Worm (Caenorhabditis elegans): ENCODE data around the gene ZK697.14.

Gene ZK697.14

DNA sequence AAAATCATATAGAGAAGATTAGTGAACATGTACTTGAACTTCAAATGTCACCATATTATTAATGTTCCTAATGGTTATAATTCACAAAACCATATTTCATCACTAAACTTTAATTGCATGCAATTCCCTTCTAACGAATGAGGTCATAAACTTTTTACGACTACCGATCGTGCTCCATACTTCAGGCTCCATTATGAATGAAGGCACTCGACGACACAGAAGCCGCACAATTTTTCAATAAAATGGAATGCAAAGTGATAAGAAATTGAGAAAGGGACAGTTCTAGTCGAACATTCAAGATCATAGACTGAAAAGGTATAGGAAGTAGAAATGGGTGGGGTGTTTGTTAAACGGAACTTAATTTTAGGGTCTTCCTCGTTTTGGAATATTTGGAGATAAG is 610 bp upstream of the ZK697.14 start:
- TF ChIP-seq tbx-37 (GFP tag; conservative IDR thresholded peaks at IDR 0.05) = no peak
- no peak for TF ChIP-seq F13C5.2 (tag; optimal IDR thresholded peaks at IDR 0.05)
- no peak for TF ChIP-seq pes-1 (GFP tag; IDR thresholded peaks at IDR 0.05)
- no peak for TF ChIP-seq sea-1 (GFP tag; conservative IDR thresholded peaks at IDR 0.05)
- no peak for TF ChIP-seq scrt-1 (GFP tag; IDR thresholded peaks at IDR 0.05)
- no peak for TF ChIP-seq ets-7 (tag; optimal IDR thresholded peaks at IDR 0.05)
- no peak for TF ChIP-seq B0310.2 (tag; optimal IDR thresholded peaks at IDR 0.05)
- no peak for TF ChIP-seq hmg-4 (GFP tag; optimal IDR thresholded peaks at IDR 0.05)
- TF ChIP-seq ceh-36 (tag; optimal IDR thresholded peaks at IDR 0.05) = no peak
- no peak for TF ChIP-seq tbx-11 (GFP tag; IDR thresholded peaks at IDR 0.05)
- no peak for TF ChIP-seq hmbx-1 (tag; optimal IDR thresholded peaks at IDR 0.05)
- no peak for TF ChIP-seq tra-4 (tag; optimal IDR thresholded peaks at IDR 0.05)
- TF ChIP-seq hnd-1 (tag; optimal IDR thresholded peaks at IDR 0.05) = no peak
- TF ChIP-seq aly-1 (tag; optimal IDR thresholded peaks at IDR 0.05) = no peak
- TF ChIP-seq ceh-13 (GFP tag; optimal IDR thresholded peaks at IDR 0.05) = no peak
- TF ChIP-seq ama-1 (optimal IDR thresholded peaks at IDR 0.05) = no peak
- no peak for TF ChIP-seq flt-1 (GFP tag; IDR thresholded peaks at IDR 0.05)

DNA sequence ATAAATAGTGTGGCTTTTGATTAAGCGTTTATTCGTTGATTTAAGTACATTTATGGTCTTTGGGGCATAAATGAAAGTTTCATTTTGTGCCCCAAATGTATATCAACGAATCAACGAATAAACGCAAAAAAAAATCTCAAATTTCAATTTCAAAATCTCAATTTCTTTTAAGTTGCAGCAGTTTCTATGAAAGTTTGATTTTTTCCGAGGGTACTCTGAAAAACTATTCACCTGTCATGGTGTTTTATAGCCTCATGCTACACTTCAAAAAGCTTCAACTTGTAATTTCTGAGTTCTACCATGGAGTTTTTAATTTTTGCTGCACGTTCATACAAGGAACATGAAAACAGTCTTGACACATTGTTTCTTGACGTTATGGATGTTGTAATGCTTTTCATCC is 3.0 kb downstream of the ZK697.14 start, which contains the start of gene ZK697.1:
ZK697.1 (plus strand) TSS at position 301 of the 400 bp plus-strand sequence.
- TF ChIP-seq tra-4 (tag; optimal IDR thresholded peaks at IDR 0.05) (no peak), hmbx-1 (tag; optimal IDR thresholded peaks at IDR 0.05) (no peak), aly-1 (tag; optimal IDR thresholded peaks at IDR 0.05) (no peak), ets-7 (tag; optimal IDR thresholded peaks at IDR 0.05) (no peak), ceh-13 (GFP tag; optimal IDR thresholded peaks at IDR 0.05) (no peak), hnd-1 (tag; optimal IDR thresholded peaks at IDR 0.05) (no peak), tbx-37 (GFP tag; conservative IDR thresholded peaks at IDR 0.05) (no peak), ama-1 (optimal IDR thresholded peaks at IDR 0.05) (no peak), pes-1 (GFP tag; IDR thresholded peaks at IDR 0.05) (no peak), B0310.2 (tag; optimal IDR thresholded peaks at IDR 0.05) (no peak), sea-1 (GFP tag; conservative IDR thresholded peaks at IDR 0.05) (no peak), flt-1 (GFP tag; IDR thresholded peaks at IDR 0.05) (no peak), tbx-11 (GFP tag; IDR thresholded peaks at IDR 0.05) (no peak), ceh-36 (tag; optimal IDR thresholded peaks at IDR 0.05) (no peak), F13C5.2 (tag; optimal IDR thresholded peaks at IDR 0.05) (no peak), hmg-4 (GFP tag; optimal IDR thresholded peaks at IDR 0.05) (no peak), scrt-1 (GFP tag; IDR thresholded peaks at IDR 0.05) (no peak)

DNA sequence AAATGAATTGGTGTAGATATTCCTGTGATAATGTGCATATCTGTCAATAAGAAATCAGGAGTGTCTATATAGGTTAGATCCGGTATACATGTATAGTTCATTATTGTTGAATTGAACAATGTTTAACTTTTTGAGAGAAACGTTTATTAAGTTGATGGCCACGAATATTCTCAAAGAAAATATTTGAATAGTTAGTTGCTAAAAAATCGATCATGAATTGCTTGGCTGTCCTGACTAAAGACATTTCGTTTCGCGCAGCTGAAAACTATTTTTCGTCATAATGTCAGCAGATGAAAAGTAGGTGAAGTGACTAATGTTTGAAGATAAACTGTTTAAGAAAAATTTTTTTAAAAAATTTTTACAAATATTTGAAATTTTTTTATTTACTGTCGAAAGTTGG is 4.0 kb downstream of the ZK697.14 start, which contains the start of gene srh-199:
srh-199 (minus strand) TSS at position 101 of the 400 bp plus-strand sequence.
- TF ChIP-seq tbx-37 (GFP tag; conservative IDR thresholded peaks at IDR 0.05) = no peak
- TF ChIP-seq hmbx-1 (tag; optimal IDR thresholded peaks at IDR 0.05) = no peak
- TF ChIP-seq flt-1 (GFP tag; IDR thresholded peaks at IDR 0.05) = no peak
- no peak for TF ChIP-seq B0310.2 (tag; optimal IDR thresholded peaks at IDR 0.05)
- no peak for TF ChIP-seq ama-1 (optimal IDR thresholded peaks at IDR 0.05)
- TF ChIP-seq F13C5.2 (tag; optimal IDR thresholded peaks at IDR 0.05) = no peak
- no peak for TF ChIP-seq tbx-11 (GFP tag; IDR thresholded peaks at IDR 0.05)
- no peak for TF ChIP-seq hmg-4 (GFP tag; optimal IDR thresholded peaks at IDR 0.05)
- TF ChIP-seq ceh-13 (GFP tag; optimal IDR thresholded peaks at IDR 0.05) = no peak
- no peak for TF ChIP-seq scrt-1 (GFP tag; IDR thresholded peaks at IDR 0.05)
- TF ChIP-seq hnd-1 (tag; optimal IDR thresholded peaks at IDR 0.05) = no peak
- TF ChIP-seq pes-1 (GFP tag; IDR thresholded peaks at IDR 0.05) = no peak
- no peak for TF ChIP-seq ceh-36 (tag; optimal IDR thresholded peaks at IDR 0.05)
- TF ChIP-seq sea-1 (GFP tag; conservative IDR thresholded peaks at IDR 0.05) = no peak
- no peak for TF ChIP-seq tra-4 (tag; optimal IDR thresholded peaks at IDR 0.05)
- TF ChIP-seq aly-1 (tag; optimal IDR thresholded peaks at IDR 0.05) = no peak
- no peak for TF ChIP-seq ets-7 (tag; optimal IDR thresholded peaks at IDR 0.05)

DNA sequence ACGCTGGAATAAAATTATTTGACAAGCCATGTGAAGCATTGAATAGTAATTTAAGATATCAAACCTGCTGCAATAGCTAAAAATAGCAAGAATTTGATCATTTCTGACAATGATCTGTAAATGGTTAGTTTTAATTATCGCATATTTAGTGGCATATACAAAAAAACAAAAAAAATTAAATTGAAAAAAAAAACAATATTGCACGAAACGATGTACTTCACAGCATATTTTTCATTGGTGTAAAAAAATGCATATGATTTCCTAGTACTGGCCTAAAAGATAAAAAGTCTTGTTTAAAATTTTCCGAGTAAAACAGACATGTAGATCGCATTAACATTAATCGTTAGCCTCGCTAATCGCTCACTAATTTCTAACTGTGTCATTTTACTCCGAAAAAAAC is 6.4 kb downstream of the ZK697.14 start, which contains the start of gene ZK697.8:
ZK697.8 (minus strand) TSS at position 101 of the 400 bp plus-strand sequence.
- no peak for TF ChIP-seq ama-1 (optimal IDR thresholded peaks at IDR 0.05)
- TF ChIP-seq B0310.2 (tag; optimal IDR thresholded peaks at IDR 0.05) = no peak
- no peak for TF ChIP-seq tra-4 (tag; optimal IDR thresholded peaks at IDR 0.05)
- no peak for TF ChIP-seq ceh-36 (tag; optimal IDR thresholded peaks at IDR 0.05)
- no peak for TF ChIP-seq flt-1 (GFP tag; IDR thresholded peaks at IDR 0.05)
- no peak for TF ChIP-seq ceh-13 (GFP tag; optimal IDR thresholded peaks at IDR 0.05)
- TF ChIP-seq hnd-1 (tag; optimal IDR thresholded peaks at IDR 0.05) = no peak
- no peak for TF ChIP-seq aly-1 (tag; optimal IDR thresholded peaks at IDR 0.05)
- no peak for TF ChIP-seq tbx-37 (GFP tag; conservative IDR thresholded peaks at IDR 0.05)
- TF ChIP-seq tbx-11 (GFP tag; IDR thresholded peaks at IDR 0.05) = no peak
- TF ChIP-seq pes-1 (GFP tag; IDR thresholded peaks at IDR 0.05) = no peak
- no peak for TF ChIP-seq F13C5.2 (tag; optimal IDR thresholded peaks at IDR 0.05)
- no peak for TF ChIP-seq sea-1 (GFP tag; conservative IDR thresholded peaks at IDR 0.05)
- no peak for TF ChIP-seq hmg-4 (GFP tag; optimal IDR thresholded peaks at IDR 0.05)
- no peak for TF ChIP-seq scrt-1 (GFP tag; IDR thresholded peaks at IDR 0.05)
- no peak for TF ChIP-seq hmbx-1 (tag; optimal IDR thresholded peaks at IDR 0.05)
- TF ChIP-seq ets-7 (tag; optimal IDR thresholded peaks at IDR 0.05) = no peak

DNA sequence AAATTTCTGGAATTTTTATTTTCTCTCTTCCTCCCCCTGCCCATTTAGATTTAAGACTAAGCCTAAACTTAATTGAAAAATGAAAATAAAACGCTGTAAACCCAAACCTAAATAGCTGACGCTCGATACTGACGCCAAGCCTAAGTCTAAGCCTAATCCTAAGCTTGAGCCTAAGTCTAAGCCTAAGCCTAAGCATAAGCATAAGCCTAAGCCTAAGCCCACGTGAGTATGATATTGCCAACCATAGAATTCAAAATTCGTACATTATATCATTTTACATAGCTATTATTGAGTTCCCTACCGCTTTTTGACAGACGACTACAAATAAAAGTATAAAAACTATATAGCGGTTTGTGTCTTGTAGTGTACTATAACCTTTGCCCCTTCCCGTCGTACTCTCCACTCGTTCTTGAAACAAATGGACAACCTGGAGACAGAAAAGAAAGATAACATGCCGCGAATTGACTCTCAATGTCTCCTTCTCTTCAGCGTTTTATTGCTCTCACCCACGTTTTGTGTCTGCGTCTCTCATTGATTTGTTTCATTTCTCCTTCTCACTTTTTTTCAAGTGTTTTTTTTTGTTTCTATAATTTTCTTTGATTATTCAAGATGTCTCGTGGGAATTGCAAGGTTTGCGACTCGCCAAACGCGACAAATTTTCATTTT is 12.2 kb downstream of the ZK697.14 start, which contains the start of gene nhr-256:
nhr-256 (plus strand) TSS at position 567 of the 666 bp plus-strand sequence.
- TF ChIP-seq flt-1 (GFP tag; IDR thresholded peaks at IDR 0.05) = no peak
- peak; percentile 38 for TF ChIP-seq ceh-36 (tag; optimal IDR thresholded peaks at IDR 0.05)

DNA sequence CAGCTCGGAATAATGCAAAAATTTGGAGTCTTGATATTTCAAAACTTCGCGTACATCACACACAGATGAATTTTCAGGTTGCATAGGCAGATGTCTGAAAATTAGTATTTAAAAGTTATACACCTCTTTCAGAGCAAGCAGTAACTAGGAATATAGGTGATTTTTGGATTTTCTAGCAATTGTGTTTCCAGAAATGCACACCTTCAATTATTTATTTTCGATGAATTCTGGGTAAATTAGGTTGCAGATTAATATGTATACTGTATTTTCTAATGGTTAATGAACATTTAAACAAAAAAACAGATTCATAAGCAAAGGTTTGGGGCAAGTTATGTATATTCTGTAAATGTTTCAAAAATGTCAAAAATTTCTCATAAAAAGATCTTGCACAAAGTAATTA is 14.4 kb downstream of the ZK697.14 start, which contains the start of gene srab-25:
srab-25 (minus strand) TSS at position 101 of the 400 bp plus-strand sequence.
- TF ChIP-seq tbx-11 (GFP tag; IDR thresholded peaks at IDR 0.05) (no peak), ceh-13 (GFP tag; optimal IDR thresholded peaks at IDR 0.05) (no peak), ceh-36 (tag; optimal IDR thresholded peaks at IDR 0.05) (no peak), hnd-1 (tag; optimal IDR thresholded peaks at IDR 0.05) (no peak), ets-7 (tag; optimal IDR thresholded peaks at IDR 0.05) (no peak), hmg-4 (GFP tag; optimal IDR thresholded peaks at IDR 0.05) (no peak)

DNA sequence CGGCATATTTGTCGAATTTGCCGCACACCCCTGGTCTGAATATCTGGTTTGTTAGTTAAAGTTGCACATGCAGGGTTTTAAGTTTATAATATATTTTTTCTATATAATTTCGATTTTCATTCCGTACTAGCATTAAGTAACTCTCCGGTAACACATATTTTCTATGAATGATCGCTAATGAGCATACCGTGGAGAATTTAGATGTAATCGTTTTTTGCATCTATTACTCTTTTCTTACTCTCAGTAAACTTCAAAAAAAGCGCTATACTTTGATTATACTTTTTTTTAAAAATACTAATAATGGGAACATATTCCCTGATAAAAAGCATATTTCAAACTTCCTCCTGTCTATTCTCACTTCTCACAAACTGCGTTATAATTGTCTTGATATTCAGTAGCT is 20.9 kb downstream of the ZK697.14 start, which contains the start of gene str-160:
str-160 (plus strand) TSS at position 301 of the 400 bp plus-strand sequence.
- no peak for TF ChIP-seq ceh-13 (GFP tag; optimal IDR thresholded peaks at IDR 0.05)
- no peak for TF ChIP-seq aly-1 (tag; optimal IDR thresholded peaks at IDR 0.05)
- no peak for TF ChIP-seq scrt-1 (GFP tag; IDR thresholded peaks at IDR 0.05)
- no peak for TF ChIP-seq B0310.2 (tag; optimal IDR thresholded peaks at IDR 0.05)
- TF ChIP-seq tra-4 (tag; optimal IDR thresholded peaks at IDR 0.05) = no peak
- no peak for TF ChIP-seq ets-7 (tag; optimal IDR thresholded peaks at IDR 0.05)
- no peak for TF ChIP-seq ama-1 (optimal IDR thresholded peaks at IDR 0.05)
- TF ChIP-seq F13C5.2 (tag; optimal IDR thresholded peaks at IDR 0.05) = no peak
- no peak for TF ChIP-seq tbx-11 (GFP tag; IDR thresholded peaks at IDR 0.05)
- no peak for TF ChIP-seq tbx-37 (GFP tag; conservative IDR thresholded peaks at IDR 0.05)
- no peak for TF ChIP-seq hnd-1 (tag; optimal IDR thresholded peaks at IDR 0.05)
- TF ChIP-seq sea-1 (GFP tag; conservative IDR thresholded peaks at IDR 0.05) = no peak
- TF ChIP-seq hmbx-1 (tag; optimal IDR thresholded peaks at IDR 0.05) = no peak
- no peak for TF ChIP-seq pes-1 (GFP tag; IDR thresholded peaks at IDR 0.05)
- TF ChIP-seq ceh-36 (tag; optimal IDR thresholded peaks at IDR 0.05) = no peak
- TF ChIP-seq flt-1 (GFP tag; IDR thresholded peaks at IDR 0.05) = no peak
- TF ChIP-seq hmg-4 (GFP tag; optimal IDR thresholded peaks at IDR 0.05) = no peak

Data from whole organism, early embryonic.